Worm (Caenorhabditis elegans) whole organism, midembryonic: ENCODE measurements around the gene vps-35.

Experiments used
- med-1 ChIP-seq: sonication (generic microtip); optimal IDR thresholded peaks from 2 replicates; lab custom pipeline; 2017; ENCODE audit warnings: missing genetic modification characterization, mild to moderate bottlenecking, missing compliant biosample characterization, antibody characterized with exemption, missing genetic modification reagents; ENCODE audit not compliant: insufficient read depth
- tab-1 ChIP-seq: fragments of 200-800 bp; sonication (Bioruptor generic); IDR thresholded peaks from 2 replicates; pipeline ENCODE4 v1.3.6; 2022; ENCODE audit warnings: missing genetic modification characterization, missing compliant biosample characterization
- ztf-29 ChIP-seq: fragments of 200-800 bp; sonication (Bioruptor generic); IDR thresholded peaks from 2 replicates; pipeline ENCODE4 v1.3.6; 2022; ENCODE audit warnings: missing genetic modification reagents, missing genetic modification characterization, missing compliant biosample characterization

DNA sequence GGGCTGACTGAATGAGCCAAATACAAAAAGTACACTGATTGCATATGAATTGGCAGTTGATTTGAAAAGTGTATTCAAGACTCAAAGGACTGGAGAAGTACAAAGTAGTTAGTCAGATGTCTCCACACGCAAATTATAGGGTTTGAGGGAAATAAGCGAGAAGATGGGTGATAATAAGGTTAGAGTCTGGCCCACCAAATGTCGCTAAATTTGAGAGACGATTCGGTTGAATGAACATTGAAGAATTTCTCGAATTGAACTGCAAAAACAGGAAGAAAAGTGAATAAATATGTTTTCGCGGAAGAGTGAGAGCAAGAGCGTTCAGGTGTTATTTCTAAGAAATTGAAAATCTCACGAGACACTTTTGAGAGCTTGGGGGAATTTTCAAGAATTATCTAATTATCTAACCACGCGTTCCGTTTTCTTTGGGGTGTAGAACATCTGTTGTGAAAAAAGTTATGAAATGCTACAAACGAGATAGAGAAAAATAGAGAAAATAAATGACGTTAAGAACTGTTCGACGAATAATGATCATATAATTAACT lies 52.0 kb downstream of the vps-35 start:
- TF ChIP-seq tab-1 (GFP tag; lab: Robert Waterston, UW) (no peak), ztf-29 (no peak), med-1 (GFP tag; lab: Kevin White, UChicago) (no peak)
